Fruit fly (Drosophila melanogaster): ENCODE data around the gene CG7884.

CG7884 gene

DNA sequence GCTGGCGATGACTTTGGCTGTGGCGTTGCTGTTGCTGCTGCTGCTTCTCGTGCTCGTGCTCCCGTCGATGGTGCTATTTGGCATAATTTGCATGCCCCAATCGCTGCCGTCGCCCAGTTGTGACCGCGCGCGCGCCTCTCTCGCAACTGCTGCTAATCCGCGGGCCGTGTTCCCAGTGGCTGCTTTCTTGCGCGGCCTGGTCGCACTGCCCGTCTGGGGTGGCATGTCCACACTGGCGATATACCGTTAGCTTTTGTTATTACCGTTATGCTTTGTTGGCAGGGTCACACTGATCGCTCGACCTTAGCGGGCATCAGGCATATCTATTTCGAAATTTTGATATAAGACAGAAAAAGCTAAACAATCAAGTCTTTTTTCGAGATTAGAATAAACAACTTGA lies 18.8 kb upstream of the CG7884 start, which contains the start of gene CG7990 (continued):
- no peak for TF ChIP-seq CG11093 (GFP tag; IDR thresholded peaks at IDR 0.05)
- no peak for TF ChIP-seq CG16863 (GFP tag; optimal IDR thresholded peaks at IDR 0.05)
- no peak for TF ChIP-seq Ravus (GFP tag; IDR thresholded peaks at IDR 0.05)
- no peak for TF ChIP-seq CrebB (tag; optimal IDR thresholded peaks at IDR 0.05)
- TF ChIP-seq CG2129 (GFP tag; IDR thresholded peaks at IDR 0.05; ENCODE audit: partially characterized antibody) = no peak
- no peak for TF ChIP-seq Nf-YA (GFP tag; IDR thresholded peaks at IDR 0.05)
- no peak for TF ChIP-seq cas (GFP tag; IDR thresholded peaks at IDR 0.05)
- TF ChIP-seq CG33557 (GFP tag; optimal IDR thresholded peaks at IDR 0.05) = no peak
- no peak for TF ChIP-seq CG3065 (GFP tag; optimal IDR thresholded peaks at IDR 0.05)
- no peak for TF ChIP-seq pho (GFP tag; optimal IDR thresholded peaks at IDR 0.05)
- no peak for TF ChIP-seq Chrac-16 (GFP tag; optimal IDR thresholded peaks at IDR 0.05)
- no peak for TF ChIP-seq CG7745 (tag; optimal IDR thresholded peaks at IDR 0.05)
- no peak for TF ChIP-seq cato (GFP tag; optimal IDR thresholded peaks at IDR 0.05; ENCODE audit: borderline replicate concordance)
- TF ChIP-seq chif (GFP tag; optimal IDR thresholded peaks at IDR 0.05) = no peak
- no peak for TF ChIP-seq Hey (tag; optimal IDR thresholded peaks at IDR 0.05)
- TF ChIP-seq NfI (GFP tag; optimal IDR thresholded peaks at IDR 0.05) = no peak
- TF ChIP-seq bbx (GFP tag; IDR thresholded peaks at IDR 0.05; ENCODE audit: partially characterized antibody) = peak; percentile 67
- TF ChIP-seq Scr (GFP tag; IDR thresholded peaks at IDR 0.05; ENCODE audit: partially characterized antibody) = no peak
- no peak for TF ChIP-seq CG11247 (GFP tag; IDR thresholded peaks at IDR 0.05)
- no peak for TF ChIP-seq cg (GFP tag; optimal IDR thresholded peaks at IDR 0.05)
- 0 out of 3 replicates have a peak, but pooled peaks have one; percentile 29 for TF ChIP-seq CG16813 (GFP tag; IDR thresholded peaks at IDR 0.05; ENCODE audit: partially characterized antibody)
- no peak for TF ChIP-seq CG10565 (GFP tag; optimal IDR thresholded peaks at IDR 0.05)
- no peak for TF ChIP-seq CG1792 (GFP tag; optimal IDR thresholded peaks at IDR 0.05)
- TF ChIP-seq CG7839 (tag; optimal IDR thresholded peaks at IDR 0.05) = no peak
- no peak for TF ChIP-seq CG14014 (GFP tag; IDR thresholded peaks at IDR 0.05)
- TF ChIP-seq aop (GFP tag; IDR thresholded peaks at IDR 0.05) = no peak
- TF ChIP-seq CG2120 (GFP tag; optimal IDR thresholded peaks at IDR 0.05) = no peak
- TF ChIP-seq Tbp (GFP tag; optimal IDR thresholded peaks at IDR 0.05) = no peak
- TF ChIP-seq CG12104 (GFP tag; optimal IDR thresholded peaks at IDR 0.05) = no peak
- TF ChIP-seq H2.0 (GFP tag; IDR thresholded peaks at IDR 0.05) = no peak
- TF ChIP-seq zen (tag; optimal IDR thresholded peaks at IDR 0.05) = no peak
- no peak for TF ChIP-seq CG5180 (GFP tag; optimal IDR thresholded peaks at IDR 0.05)

- TF ChIP-seq CG4328 (GFP tag; optimal IDR thresholded peaks at IDR 0.05) = no peak
- peak; percentile 43 for TF ChIP-seq CG13624 (GFP tag; optimal IDR thresholded peaks at IDR 0.05)
- TF ChIP-seq CG12155 (GFP tag; optimal IDR thresholded peaks at IDR 0.05) = peak; percentile 3
- TF ChIP-seq CG17385 (GFP tag; optimal IDR thresholded peaks at IDR 0.05) = peak; percentile 3
- no peak for TF ChIP-seq Hmr (GFP tag; optimal IDR thresholded peaks at IDR 0.05)
- TF ChIP-seq CG10462 (GFP tag; optimal IDR thresholded peaks at IDR 0.05) = peak; percentile 57
- TF ChIP-seq CG32532 (GFP tag; IDR thresholded peaks at IDR 0.05) = peak; percentile 40; the same call in 1 of the 2 replicates
- TF ChIP-seq Xbp1 (GFP tag; optimal IDR thresholded peaks at IDR 0.05) = peak; percentile 13
- TF ChIP-seq Pdp1 (GFP tag; optimal IDR thresholded peaks at IDR 0.05) = peak in 1 of 2 experiments; percentile 47
- no peak for TF ChIP-seq CG7556 (GFP tag; optimal IDR thresholded peaks at IDR 0.05)
- no peak for TF ChIP-seq cas (GFP tag; IDR thresholded peaks at IDR 0.05)
- TF ChIP-seq HmgD (GFP tag; optimal IDR thresholded peaks at IDR 0.05) = peak; percentile 57
- TF ChIP-seq Hr78 (GFP tag; optimal IDR thresholded peaks at IDR 0.05) = no peak
- no peak for TF ChIP-seq abd-A (tag; optimal IDR thresholded peaks at IDR 0.05)
- TF ChIP-seq bcd (GFP tag; optimal IDR thresholded peaks at IDR 0.05) = peak; percentile 30
- peak; percentile 56 for TF ChIP-seq CG17359 (tag; optimal IDR thresholded peaks at IDR 0.05)
- TF ChIP-seq NfI (GFP tag; optimal IDR thresholded peaks at IDR 0.05) = peak; percentile 9
- peak; percentile 18 for TF ChIP-seq ind (GFP tag; optimal IDR thresholded peaks at IDR 0.05)
- 0 out of 3 replicates have a peak, but pooled peaks have one; percentile 6 for TF ChIP-seq CG34422 (GFP tag; IDR thresholded peaks at IDR 0.05)
- TF ChIP-seq gfzf (GFP tag; optimal IDR thresholded peaks at IDR 0.05) = peak; percentile 94
- peak; percentile 83 for TF ChIP-seq Dref (GFP tag; IDR thresholded peaks at IDR 0.05)
- TF ChIP-seq CG12391 (tag; optimal IDR thresholded peaks at IDR 0.05) = peak; percentile 30
Observed at dm6 chrX:19208014-19208413, 12.4 kb upstream of the CG7884 start, which contains the start of gene Ulp1. Gene Ulp1 (minus strand): TSS chrX:19208187.

Measured in whole organism, embryonic.